Fruit fly (Drosophila melanogaster): ENCODE measurements around the gene Krn.
A peak's percentile ranks its signal among the peaks of the same experiment; 100 is the strongest.

Krn gene

dm6 chr3L:17652878-17653700 is 991 bp downstream of the Krn start (continued):
- TF ChIP-seq eyg (GFP tag; optimal IDR thresholded peaks at IDR 0.05) (peak; percentile 69), CG4282 (GFP tag; optimal IDR thresholded peaks at IDR 0.05) (no peak), CG8089 (GFP tag; optimal IDR thresholded peaks at IDR 0.05) (no peak), esg (GFP tag; conservative IDR thresholded peaks at IDR 0.05) (no peak), CG6654 (GFP tag; optimal IDR thresholded peaks at IDR 0.05) (peak; percentile 14), D (optimal IDR thresholded peaks at IDR 0.05) (no peak), D (GFP tag; optimal IDR thresholded peaks at IDR 0.05) (peak; percentile 85), Atf6 (GFP tag; IDR thresholded peaks at IDR 0.05) (peak; percentile 60), inv (GFP tag; IDR thresholded peaks at IDR 0.05; ENCODE audit: partially characterized antibody) (no peak), CG18262 (tag; optimal IDR thresholded peaks at IDR 0.05) (no peak), twi (tag; optimal IDR thresholded peaks at IDR 0.05) (no peak), nom (GFP tag; optimal IDR thresholded peaks at IDR 0.05) (peak; percentile 38), CG6175 (GFP tag; IDR thresholded peaks at IDR 0.05) (peak; percentile 70; the same call in 2 of the 3 replicates), NK7.1 (GFP tag; optimal IDR thresholded peaks at IDR 0.05) (peak; percentile 44), CG8290 (GFP tag; optimal IDR thresholded peaks at IDR 0.05) (peak; percentile 7), CG8290 (tag; optimal IDR thresholded peaks at IDR 0.05) (peak in 1 of 2 experiments; percentile 17), CG15073 (GFP tag; optimal IDR thresholded peaks at IDR 0.05) (no peak), CG14441 (GFP tag; IDR thresholded peaks at IDR 0.05) (peak; percentile 22; the same call in 1 of the 2 replicates), CG11695 (GFP tag; IDR thresholded peaks at IDR 0.05) (peak; percentile 76), peb (GFP tag; IDR thresholded peaks at IDR 0.05) (no peak), CG31388 (GFP tag; optimal IDR thresholded peaks at IDR 0.05) (no peak), B-H1 (GFP tag; IDR thresholded peaks at IDR 0.05) (peak; percentile 52; the same call in 1 of the 3 replicates), insv (GFP tag; optimal IDR thresholded peaks at IDR 0.05) (no peak), vfl (GFP tag; optimal IDR thresholded peaks at IDR 0.05) (peak; percentile 15), Deaf1 (tag; optimal IDR thresholded peaks at IDR 0.05) (no peak), pho (GFP tag; optimal IDR thresholded peaks at IDR 0.05) (no peak), CG17802 (tag; optimal IDR thresholded peaks at IDR 0.05) (peak; percentile 2), CG8765 (GFP tag; IDR thresholded peaks at IDR 0.05) (no peak), Elba2 (GFP tag; optimal IDR thresholded peaks at IDR 0.05) (no peak), CG15601 (tag; optimal IDR thresholded peaks at IDR 0.05) (peak; percentile 12), chif (GFP tag; optimal IDR thresholded peaks at IDR 0.05) (peak in 1 of 2 experiments; percentile 75), trh (GFP tag; optimal IDR thresholded peaks at IDR 0.05) (no peak), Asciz (GFP tag; optimal IDR thresholded peaks at IDR 0.05) (peak; percentile 88), corto (GFP tag; optimal IDR thresholded peaks at IDR 0.05) (no peak), CG16779 (GFP tag; IDR thresholded peaks at IDR 0.05) (peak; percentile 78), CG11560 (tag; IDR thresholded peaks at IDR 0.05) (no peak), Fer2 (tag; optimal IDR thresholded peaks at IDR 0.05) (no peak), kay (GFP tag; optimal IDR thresholded peaks at IDR 0.05) (peak; percentile 15), CG1602 (GFP tag; optimal IDR thresholded peaks at IDR 0.05) (no peak), stc (GFP tag; IDR thresholded peaks at IDR 0.05) (peak; percentile 61), ftz-f1 (GFP tag; optimal IDR thresholded peaks at IDR 0.05) (peak; percentile 2), unpg (GFP tag; optimal IDR thresholded peaks at IDR 0.05) (peak; percentile 27), CG42726 (GFP tag; IDR thresholded peaks at IDR 0.05; ENCODE audit: partially characterized antibody) (no peak), CG34422 (GFP tag; IDR thresholded peaks at IDR 0.05) (peak; percentile 23; the same call in 1 of the 3 replicates), Sox102F (GFP tag; optimal IDR thresholded peaks at IDR 0.05) (peak; percentile 60), odd (GFP tag; optimal IDR thresholded peaks at IDR 0.05) (peak; percentile 49), pnt (GFP tag; optimal IDR thresholded peaks at IDR 0.05) (peak; percentile 29), Xrp1 (GFP tag; IDR thresholded peaks at IDR 0.05) (peak; percentile 86), CG31441 (GFP tag; IDR thresholded peaks at IDR 0.05) (no peak), her (GFP tag; optimal IDR thresholded peaks at IDR 0.05) (no peak), CG10321 (GFP tag; IDR thresholded peaks at IDR 0.05) (no peak)

Measured in whole organism, embryonic.